Fruit fly (Drosophila melanogaster) whole organism, prepupa: Measurements from ENCODE around the gene Ir93a.

Experiments
- CG10631 ChIP-seq: fragments of 200-800 bp; sonication (Bioruptor generic); optimal IDR thresholded peaks from 2 replicates; lab custom pipeline; 2016; ENCODE audit warnings: missing biosample characterization, missing genetic modification characterization
- CG11294 ChIP-seq: fragments of 200-800 bp; sonication (Bioruptor generic); IDR thresholded peaks from 2 replicates; pipeline ENCODE4 v1.3.6; 2022; ENCODE audit warnings: missing biosample characterization, missing genetic modification characterization
- CG11902 ChIP-seq: fragments of 200-800 bp; sonication (Bioruptor generic); optimal IDR thresholded peaks from 3 replicates; lab custom pipeline; 2016; ENCODE audit warnings: missing biosample characterization, missing genetic modification characterization
- CG15336 ChIP-seq: fragments of 200-800 bp; sonication (Bioruptor generic); IDR thresholded peaks from 2 replicates; pipeline ENCODE4 v1.3.6; 2022; ENCODE audit warnings: missing biosample characterization, missing genetic modification characterization
- CG1621 ChIP-seq: fragments of 200-800 bp; sonication (Bioruptor generic); optimal IDR thresholded peaks from 3 replicates; lab custom pipeline; 2018; ENCODE audit warnings: missing biosample characterization, mild to moderate bottlenecking, missing genetic modification characterization
- CG16779 ChIP-seq: fragments of 200-800 bp; sonication (Bioruptor generic); optimal IDR thresholded peaks from 3 replicates; lab custom pipeline; 2017; ENCODE audit warnings: missing biosample characterization, mild to moderate bottlenecking, missing genetic modification characterization
- CG31627 ChIP-seq: fragments of 200-800 bp; sonication (Bioruptor generic); optimal IDR thresholded peaks from 3 replicates; lab custom pipeline; 2016; ENCODE audit warnings: missing biosample characterization, missing genetic modification characterization
- CG32006 ChIP-seq: fragments of 200-800 bp; sonication (Bioruptor generic); optimal IDR thresholded peaks from 3 replicates; lab custom pipeline; 2017; ENCODE audit warnings: missing biosample characterization, mild to moderate bottlenecking, missing genetic modification characterization
- CG34406 ChIP-seq: fragments of 200-800 bp; sonication (Bioruptor generic); optimal IDR thresholded peaks from 3 replicates; lab custom pipeline; 2016; ENCODE audit warnings: missing biosample characterization, missing genetic modification characterization
- CG3919 ChIP-seq: fragments of 200-800 bp; sonication (Bioruptor generic); optimal IDR thresholded peaks from 3 replicates; lab custom pipeline; 2016; ENCODE audit warnings: missing biosample characterization, missing genetic modification characterization
- CG4318 ChIP-seq: fragments of 200-800 bp; sonication (Bioruptor generic); optimal IDR thresholded peaks from 3 replicates; lab custom pipeline; 2017; ENCODE audit warnings: missing biosample characterization, mild to moderate bottlenecking, missing genetic modification characterization
- CG6163 ChIP-seq: fragments of 200-800 bp; sonication (Bioruptor generic); IDR thresholded peaks from 3 replicates; pipeline ENCODE4 v1.3.6; 2022; ENCODE audit warnings: missing biosample characterization, missing genetic modification characterization
- CG6276 ChIP-seq: fragments of 200-800 bp; sonication (Bioruptor generic); optimal IDR thresholded peaks from 2 replicates; lab custom pipeline; 2017; ENCODE audit warnings: missing biosample characterization, mild to moderate bottlenecking, missing genetic modification characterization
- CG6792 ChIP-seq: fragments of 200-800 bp; sonication (Bioruptor generic); optimal IDR thresholded peaks from 3 replicates; lab custom pipeline; 2016; ENCODE audit warnings: missing biosample characterization, missing genetic modification characterization
- CG6854 ChIP-seq: fragments of 200-800 bp; sonication (Bioruptor generic); optimal IDR thresholded peaks from 2 replicates; lab custom pipeline; 2017; ENCODE audit warnings: missing biosample characterization, mild to moderate bottlenecking, missing genetic modification characterization
- CG8119 ChIP-seq: fragments of 200-800 bp; sonication (Bioruptor generic); IDR thresholded peaks from 3 replicates; pipeline ENCODE4 v1.3.6; 2022; ENCODE audit warnings: missing biosample characterization, missing genetic modification characterization
- Eip78C ChIP-seq: fragments of 200-800 bp; sonication (Bioruptor generic); peaks from one replicate; lab custom pipeline; 2016; ENCODE audit warnings: missing biosample characterization, missing genetic modification characterization
- Ets96B ChIP-seq: fragments of 200-800 bp; optimal IDR thresholded peaks from 2 replicates; lab custom pipeline; 2019; ENCODE audit warnings: missing biosample characterization, mild to moderate bottlenecking, missing genetic modification characterization, moderate library complexity
- Gug ChIP-seq: fragments of 200-800 bp; sonication (Bioruptor generic); IDR thresholded peaks from 2 replicates; pipeline ENCODE4 v1.3.6; 2022; ENCODE audit warnings: missing biosample characterization, missing genetic modification characterization
- Hr38 ChIP-seq: sonication (Bioruptor generic); optimal IDR thresholded peaks from 2 replicates; lab custom pipeline; 2016; ENCODE audit warnings: missing biosample characterization, missing genetic modification characterization
- Hr4 ChIP-seq: fragments of 200-800 bp; sonication (Bioruptor generic); optimal IDR thresholded peaks from 3 replicates; lab custom pipeline; 2016; ENCODE audit warnings: missing biosample characterization, missing genetic modification characterization
- Lpt ChIP-seq: fragments of 200-800 bp; sonication (Bioruptor generic); optimal IDR thresholded peaks from 3 replicates; lab custom pipeline; 2016; ENCODE audit warnings: missing biosample characterization, missing genetic modification characterization
- Met ChIP-seq: fragments of 200-800 bp; sonication (Bioruptor generic); optimal IDR thresholded peaks from 3 replicates; lab custom pipeline; 2016; ENCODE audit warnings: missing biosample characterization, missing genetic modification characterization
- OdsH ChIP-seq: fragments of 200-800 bp; sonication (Bioruptor generic); optimal IDR thresholded peaks from 3 replicates; lab custom pipeline; 2016; ENCODE audit warnings: missing biosample characterization, missing genetic modification characterization
- Sox102F ChIP-seq: fragments of 200-800 bp; sonication (Bioruptor generic); optimal IDR thresholded peaks from 2 replicates; lab custom pipeline; 2016; ENCODE audit warnings: missing biosample characterization, mild to moderate bottlenecking, missing genetic modification characterization
- achi ChIP-seq: fragments of 200-800 bp; sonication (Bioruptor generic); optimal IDR thresholded peaks from 3 replicates; lab custom pipeline; 2016; ENCODE audit warnings: missing biosample characterization, missing genetic modification characterization
- acj6 ChIP-seq: fragments of 200-800 bp; sonication (Bioruptor generic); optimal IDR thresholded peaks from 3 replicates; lab custom pipeline; 2016; ENCODE audit warnings: missing biosample characterization, missing genetic modification characterization
- cyc ChIP-seq: fragments of 200-800 bp; sonication (Bioruptor generic); optimal IDR thresholded peaks from 3 replicates; lab custom pipeline; 2016; ENCODE audit warnings: missing biosample characterization, missing genetic modification characterization
- dac ChIP-seq: fragments of 200-800 bp; sonication (Bioruptor generic); optimal IDR thresholded peaks from 2 replicates; lab custom pipeline; 2017; ENCODE audit warnings: missing biosample characterization, mild to moderate bottlenecking, missing genetic modification characterization
- dsx ChIP-seq: fragments of 200-800 bp; optimal IDR thresholded peaks from 3 replicates; lab custom pipeline; 2019; ENCODE audit warnings: missing biosample characterization, mild to moderate bottlenecking, missing genetic modification characterization, moderate library complexity; ENCODE audit not compliant: poor library complexity, severe bottlenecking
- eg ChIP-seq: fragments of 200-800 bp; sonication (Bioruptor generic); IDR thresholded peaks from 3 replicates; pipeline ENCODE4 v1.3.6; 2022; ENCODE audit warnings: missing biosample characterization, missing genetic modification characterization
- esn ChIP-seq: fragments of 200-800 bp; sonication (Bioruptor generic); optimal IDR thresholded peaks from 2 replicates; lab custom pipeline; 2016; ENCODE audit warnings: missing biosample characterization, mild to moderate bottlenecking, missing genetic modification characterization, moderate library complexity
- fd59A ChIP-seq: fragments of 200-800 bp; sonication (Bioruptor generic); optimal IDR thresholded peaks from 2 replicates; lab custom pipeline; 2017; ENCODE audit warnings: missing biosample characterization, mild to moderate bottlenecking, missing genetic modification characterization, missing genetic modification reagents
- fkh ChIP-seq: fragments of 200-800 bp; sonication (Bioruptor generic); optimal IDR thresholded peaks from 3 replicates; lab custom pipeline; 2017; ENCODE audit warnings: missing biosample characterization, mild to moderate bottlenecking, missing genetic modification characterization, moderate library complexity
- lz ChIP-seq: fragments of 200-800 bp; sonication (Bioruptor generic); optimal IDR thresholded peaks from 3 replicates; lab custom pipeline; 2016; ENCODE audit warnings: missing biosample characterization, missing genetic modification characterization
- net ChIP-seq: fragments of 200-800 bp; sonication (Bioruptor generic); optimal IDR thresholded peaks from 3 replicates; lab custom pipeline; 2016; ENCODE audit warnings: missing biosample characterization, missing genetic modification characterization
- pdm3 ChIP-seq: fragments of 200-800 bp; sonication (Bioruptor generic); optimal IDR thresholded peaks from 3 replicates; lab custom pipeline; 2016; ENCODE audit warnings: missing biosample characterization, missing genetic modification characterization
- salr ChIP-seq, 2 experiments: fragments of 200-800 bp; sonication (Bioruptor generic); optimal IDR thresholded peaks; 3 replicates each; lab custom pipeline; 2016 to 2018; ENCODE audit warnings: missing biosample characterization in 2 of 2, missing genetic modification characterization in 2 of 2, mild to moderate bottlenecking in 1 of 2
- spab ChIP-seq: fragments of 200-800 bp; sonication (Bioruptor generic); optimal IDR thresholded peaks from 2 replicates; lab custom pipeline; 2017; ENCODE audit warnings: missing biosample characterization, mild to moderate bottlenecking, missing genetic modification characterization, missing genetic modification reagents
- svp ChIP-seq: fragments of 200-800 bp; sonication (Bioruptor generic); peaks from one replicate; lab custom pipeline; 2016; ENCODE audit warnings: missing biosample characterization, missing genetic modification characterization
- topi ChIP-seq: fragments of 200-800 bp; sonication (Bioruptor generic); optimal IDR thresholded peaks from 3 replicates; lab custom pipeline; 2016; ENCODE audit warnings: missing biosample characterization, missing genetic modification characterization
- vri ChIP-seq: fragments of 200-800 bp; sonication (Bioruptor generic); optimal IDR thresholded peaks from 3 replicates; lab custom pipeline; 2016; ENCODE audit warnings: missing biosample characterization, mild to moderate bottlenecking, missing genetic modification characterization

Gene Ir93a

dm6 chr3R:20838787-20839186 lies 21.0 kb downstream of the Ir93a start:
- TF ChIP-seq dsx (GFP tag; lab: Kevin White, UChicago) (no peak), eg (GFP tag; lab: Robert Waterston, UW) (0 out of 3 replicates have a peak, but pooled peaks have one; percentile 26)

- TF ChIP-seq CG11902 (GFP tag; lab: Kevin White, UChicago) (peak; percentile 52), CG1621 (tag; lab: Kevin White, UChicago) (no peak), vri (GFP tag; lab: Kevin White, UChicago) (peak; percentile 64), svp (GFP tag; lab: Kevin White, UChicago) (peak; percentile 58), Eip78C (GFP tag; lab: Kevin White, UChicago) (peak; percentile 67), Hr38 (GFP tag; lab: Kevin White, UChicago) (no peak), fkh (GFP tag; lab: Kevin White, UChicago) (peak; percentile 57), esn (GFP tag; lab: Kevin White, UChicago) (peak; percentile 4), net (GFP tag; lab: Kevin White, UChicago) (no peak), Hr4 (GFP tag; lab: Kevin White, UChicago) (no peak)
- TF ChIP-seq, all 60 proteins: peak for 6
Measured at dm6 chr3R:20837242-20837664, 22.5 kb downstream of the Ir93a start.

DNA sequence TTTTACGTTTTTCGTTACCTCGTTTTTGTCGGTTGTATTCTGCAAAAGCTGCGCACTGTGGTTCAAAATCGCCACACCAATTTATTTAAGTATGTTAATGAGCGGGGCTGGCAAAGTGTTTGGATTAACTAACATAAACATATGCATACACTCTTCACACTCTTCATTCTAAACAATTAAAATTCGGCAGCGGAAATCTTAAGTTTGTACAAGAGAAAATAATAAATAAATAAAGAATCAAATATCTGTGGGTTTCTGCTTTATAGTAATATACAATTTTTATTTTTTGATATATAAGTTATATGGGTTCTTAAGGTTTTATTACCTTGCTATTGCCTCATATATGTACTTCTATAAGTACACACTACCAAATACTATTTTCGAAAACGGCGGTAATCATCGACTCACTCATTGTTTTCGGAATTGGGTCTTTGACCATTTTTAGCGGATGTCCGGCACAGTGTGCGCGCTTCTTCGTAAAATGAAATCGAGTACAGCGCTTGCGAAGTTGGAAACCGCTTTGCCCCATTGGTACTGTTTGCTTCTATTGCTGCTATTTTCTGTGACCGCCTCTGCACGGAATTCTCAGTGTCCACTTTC lies 23.4 kb downstream of the Ir93a start:
- TF ChIP-seq pdm3 (GFP tag; lab: Kevin White, UChicago), result peak; percentile 12
- peak; percentile 43 for TF ChIP-seq CG10631
- peak; percentile 27 for TF ChIP-seq achi (GFP tag; lab: Kevin White, UChicago)
- peak; percentile 13 for TF ChIP-seq spab (GFP tag; lab: Kevin White, UChicago)
- peak; percentile 27 for TF ChIP-seq CG3919 (GFP tag; lab: Kevin White, UChicago)
- peak; percentile 31 for TF ChIP-seq dac (GFP tag; lab: Kevin White, UChicago)
- TF ChIP-seq salr (GFP tag; optimal IDR thresholded peaks at IDR 0.05; lab: Kevin White, UChicago), result peak in 1 of 2 experiments; percentile 49
- TF ChIP-seq svp (GFP tag; lab: Kevin White, UChicago), result peak; percentile 75
- TF ChIP-seq CG16779 (tag; lab: Kevin White, UChicago), result peak; percentile 27
- TF ChIP-seq CG34406 (GFP tag; lab: Kevin White, UChicago), result peak; percentile 27
- peak; percentile 37 for TF ChIP-seq acj6 (GFP tag; lab: Kevin White, UChicago)
- peak; percentile 58 for TF ChIP-seq CG4318 (GFP tag; lab: Kevin White, UChicago)
- TF ChIP-seq Met (GFP tag; lab: Kevin White, UChicago), result peak; percentile 8
- no peak for TF ChIP-seq CG11294 (GFP tag; lab: Robert Waterston, UW)
- TF ChIP-seq fd59A (GFP tag; lab: Kevin White, UChicago), result peak; percentile 26
- peak; percentile 5 for TF ChIP-seq net (GFP tag; lab: Kevin White, UChicago)
- TF ChIP-seq Eip78C (GFP tag; lab: Kevin White, UChicago), result peak; percentile 81
- TF ChIP-seq CG32006, result peak; percentile 83
- no peak for TF ChIP-seq CG15336 (GFP tag; lab: Robert Waterston, UW)
- TF ChIP-seq topi (GFP tag; lab: Kevin White, UChicago), result peak; percentile 4
- 0 out of 3 replicates have a peak, but pooled peaks have one; percentile 31 for TF ChIP-seq CG8119 (GFP tag; lab: Robert Waterston, UW)
- TF ChIP-seq Ets96B (tag; lab: Kevin White, UChicago), result no peak
- TF ChIP-seq Hr38 (GFP tag; lab: Kevin White, UChicago), result no peak
- peak; percentile 44 for TF ChIP-seq OdsH
- TF ChIP-seq Hr4 (GFP tag; lab: Kevin White, UChicago), result peak; percentile 49
- peak; percentile 49 for TF ChIP-seq CG6276 (GFP tag; lab: Kevin White, UChicago)
- TF ChIP-seq cyc, result no peak
- no peak for TF ChIP-seq CG6792 (GFP tag; lab: Kevin White, UChicago)
- TF ChIP-seq, all 60 proteins: peak for 22

- TF ChIP-seq CG11294 (GFP tag; lab: Robert Waterston, UW) (no peak), Eip78C (GFP tag; lab: Kevin White, UChicago) (peak; percentile 72), CG3919 (GFP tag; lab: Kevin White, UChicago) (peak; percentile 23), vri (GFP tag; lab: Kevin White, UChicago) (no peak), Ets96B (tag; lab: Kevin White, UChicago) (no peak), Hr4 (GFP tag; lab: Kevin White, UChicago) (peak; percentile 13), Lpt (GFP tag; lab: Kevin White, UChicago) (no peak), pdm3 (GFP tag; lab: Kevin White, UChicago) (peak; percentile 6), net (GFP tag; lab: Kevin White, UChicago) (no peak), svp (GFP tag; lab: Kevin White, UChicago) (peak; percentile 75), Sox102F (peak; percentile 18), lz (GFP tag; lab: Kevin White, UChicago) (no peak), Gug (GFP tag; lab: Robert Waterston, UW) (no peak), acj6 (GFP tag; lab: Kevin White, UChicago) (peak; percentile 6), CG31627 (GFP tag; lab: Kevin White, UChicago) (no peak), CG6854 (GFP tag; lab: Kevin White, UChicago) (peak; percentile 65), CG6163 (GFP tag; lab: Robert Waterston, UW) (peak; percentile 30; the same call in 1 of the 3 replicates), OdsH (no peak), salr (GFP tag; optimal IDR thresholded peaks at IDR 0.05; lab: Kevin White, UChicago) (no peak), topi (GFP tag; lab: Kevin White, UChicago) (peak; percentile 1), esn (GFP tag; lab: Kevin White, UChicago) (peak; percentile 16), CG6276 (GFP tag; lab: Kevin White, UChicago) (no peak)
Measured at dm6 chr3R:20835531-20835930, 24.2 kb downstream of the Ir93a start.
